Fruit fly (Drosophila melanogaster): ENCODE results near the gene sog.

The sog gene

dm6 chrX:15629962-15630361 is 3.3 kb downstream of the sog start:
- no peak for TF ChIP-seq noc (tag; optimal IDR thresholded peaks at IDR 0.05)

- no peak for TF ChIP-seq noc (tag; optimal IDR thresholded peaks at IDR 0.05)
These were observed 7.0 kb downstream of the sog start for dm6 chrX:15626279-15626678.

dm6 chrX:15623809-15624208 is 9.4 kb downstream of the sog start:
- no peak for TF ChIP-seq noc (tag; optimal IDR thresholded peaks at IDR 0.05)

dm6 chrX:15622970-15623402 is 10.2 kb downstream of the sog start:
- TF ChIP-seq noc (tag; optimal IDR thresholded peaks at IDR 0.05): peak; percentile 63

dm6 chrX:15620439-15621227 is 12.6 kb downstream of the sog start:
- TF ChIP-seq noc (tag; optimal IDR thresholded peaks at IDR 0.05): no peak

dm6 chrX:15619631-15619960 is 13.6 kb downstream of the sog start:
- no peak for TF ChIP-seq noc (tag; optimal IDR thresholded peaks at IDR 0.05)

- TF ChIP-seq noc (tag; optimal IDR thresholded peaks at IDR 0.05): peak; percentile 70
These were observed 14.1 kb downstream of the sog start for dm6 chrX:15618953-15619630.

- TF ChIP-seq noc (tag; optimal IDR thresholded peaks at IDR 0.05): no peak
These were observed 15.3 kb downstream of the sog start for dm6 chrX:15617916-15618315.

- no peak for TF ChIP-seq noc (tag; optimal IDR thresholded peaks at IDR 0.05)
These were observed 16.7 kb downstream of the sog start for dm6 chrX:15616532-15616931.

- no peak for TF ChIP-seq noc (tag; optimal IDR thresholded peaks at IDR 0.05)
These were observed 17.2 kb downstream of the sog start for dm6 chrX:15616018-15616417.

- TF ChIP-seq noc (tag; optimal IDR thresholded peaks at IDR 0.05): peak; percentile 66
These were observed 17.8 kb downstream of the sog start for dm6 chrX:15615426-15615825.

- TF ChIP-seq noc (tag; optimal IDR thresholded peaks at IDR 0.05): no peak
These were observed 21.4 kb downstream of the sog start for dm6 chrX:15611795-15612194.

dm6 chrX:15610957-15611356 is 22.3 kb downstream of the sog start:
- TF ChIP-seq noc (tag; optimal IDR thresholded peaks at IDR 0.05): no peak

dm6 chrX:15610173-15610572 is 23.1 kb downstream of the sog start:
- no peak for TF ChIP-seq noc (tag; optimal IDR thresholded peaks at IDR 0.05)

- TF ChIP-seq noc (tag; optimal IDR thresholded peaks at IDR 0.05): no peak
These were observed 23.9 kb downstream of the sog start for dm6 chrX:15609351-15609750.

dm6 chrX:15608751-15609345 is 24.4 kb downstream of the sog start:
- no peak for TF ChIP-seq noc (tag; optimal IDR thresholded peaks at IDR 0.05)

dm6 chrX:15602438-15602837 is 30.8 kb downstream of the sog start:
- no peak for TF ChIP-seq noc (tag; optimal IDR thresholded peaks at IDR 0.05)
